Worm (Caenorhabditis elegans) whole organism, L4 larva: ENCODE data around the gene pals-31.

ENCODE experiments used
- R02D3.7 ChIP-seq: fragments of 150-350 bp; sonication (generic microtip); optimal IDR thresholded peaks from 3 replicates; lab custom pipeline; 2014; ENCODE audit warnings: missing biosample characterization, missing genetic modification characterization
- ces-1 ChIP-seq: fragments of 150-350 bp; sonication (generic microtip); optimal IDR thresholded peaks from 4 replicates; lab custom pipeline; 2014; ENCODE audit warnings: missing biosample characterization, missing genetic modification reagents, missing genetic modification characterization
- daf-16 ChIP-seq, 3 experiments: sonication (generic microtip); optimal IDR thresholded peaks; 2 replicates each; lab custom pipeline; 2016 to 2017; ENCODE audit warnings: missing genetic modification characterization in 3 of 3, missing genetic modification reagents in 3 of 3, mild to moderate bottlenecking in 2 of 3, missing compliant biosample characterization in 2 of 3, missing biosample characterization in 1 of 3, moderate library complexity in 1 of 3
- dmd-6 ChIP-seq: fragments of 200-800 bp; sonication (Bioruptor generic); IDR thresholded peaks from 2 replicates; pipeline ENCODE4 v1.3.6; 2022; ENCODE audit warnings: missing genetic modification reagents, missing genetic modification characterization, missing compliant biosample characterization
- fkh-10 ChIP-seq: fragments of 150-350 bp; optimal IDR thresholded peaks from 2 replicates; lab custom pipeline; 2014; ENCODE audit warnings: missing biosample characterization, missing genetic modification reagents, missing genetic modification characterization
- fos-1 ChIP-seq: fragments of 150-350 bp; optimal IDR thresholded peaks from 2 replicates; lab custom pipeline; 2014; ENCODE audit warnings: missing biosample characterization, missing genetic modification characterization
- lir-3 ChIP-seq: sonication (generic microtip); optimal IDR thresholded peaks from 2 replicates; lab custom pipeline; 2016; ENCODE audit warnings: mild to moderate bottlenecking, missing genetic modification characterization, missing compliant biosample characterization
- lsy-2 ChIP-seq, 2 experiments: fragments of 150-350 bp in 1 of 2; sonication (generic microtip) in 1 of 2; optimal IDR thresholded peaks; 2 replicates each; lab custom pipeline; 2014 to 2017; ENCODE audit warnings: missing biosample characterization in 2 of 2, missing genetic modification characterization in 2 of 2
- mdl-1 ChIP-seq, 2 experiments: fragments of 150-350 bp in 1 of 2; sonication (generic microtip) in 1 of 2; optimal IDR thresholded peaks; 2 replicates each; lab custom pipeline; 2014 to 2017; ENCODE audit warnings: missing biosample characterization in 2 of 2, missing genetic modification characterization in 2 of 2
- rbr-2 ChIP-seq: sonication (generic microtip); optimal IDR thresholded peaks from 2 replicates; lab custom pipeline; 2016; ENCODE audit warnings: missing genotype, missing genetic modification characterization, missing compliant biosample characterization
- snpc-1.2 ChIP-seq: fragments of 200-800 bp; sonication (Bioruptor generic); IDR thresholded peaks from 2 replicates; pipeline ENCODE4 v1.3.6; 2022; ENCODE audit warnings: missing genetic modification reagents, missing genetic modification characterization, missing compliant biosample characterization
- snpc-4 ChIP-seq: fragments of 150-350 bp; optimal IDR thresholded peaks from 2 replicates; lab custom pipeline; 2014; ENCODE audit warnings: missing biosample characterization, missing genetic modification characterization
- unc-39 ChIP-seq: sonication (generic microtip); optimal IDR thresholded peaks from 2 replicates; lab custom pipeline; 2017; ENCODE audit warnings: missing biosample characterization, missing genetic modification characterization

DNA sequence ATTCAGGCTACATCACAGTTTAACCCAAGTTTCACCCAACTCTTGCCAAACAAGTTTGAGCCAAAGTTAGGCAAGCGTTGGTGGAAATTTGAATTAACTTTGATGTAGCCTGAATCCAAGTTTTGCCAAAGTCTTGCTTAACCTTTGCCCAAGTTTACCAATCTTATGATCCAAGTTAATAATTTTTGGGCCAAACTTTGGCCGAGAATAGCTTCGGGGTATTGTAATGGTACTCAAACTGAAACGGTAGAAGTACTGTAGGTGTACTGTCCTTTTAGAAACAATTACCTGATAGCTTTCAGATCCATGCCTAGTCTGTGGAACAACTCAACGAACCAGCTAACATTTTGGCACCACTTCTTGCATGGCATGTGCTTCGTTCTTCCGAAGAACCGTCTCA, 36.1 kb upstream of the pals-31 start, which contains the start of gene nhr-251:
- TF ChIP-seq daf-16 (GFP tag; optimal IDR thresholded peaks at IDR 0.05; lab: Kevin White, UChicago) (no peak), daf-16 (tag; optimal IDR thresholded peaks at IDR 0.05; lab: Kevin White, UChicago) (no peak), unc-39 (no peak), fos-1 (tag; lab: Kevin White, UChicago) (no peak), mdl-1 (tag; optimal IDR thresholded peaks at IDR 0.05; lab: Kevin White, UChicago) (no peak), snpc-4 (tag; lab: Kevin White, UChicago) (no peak), R02D3.7 (no peak), ces-1 (no peak), lsy-2 (tag; optimal IDR thresholded peaks at IDR 0.05; lab: Kevin White, UChicago) (no peak), snpc-1.2 (GFP tag; lab: Robert Waterston, UW) (no peak), rbr-2 (tag; lab: Kevin White, UChicago) (no peak), dmd-6 (GFP tag; lab: Robert Waterston, UW) (no peak), fkh-10 (GFP tag; lab: Kevin White, UChicago) (no peak), lir-3 (tag; lab: Kevin White, UChicago) (no peak)
